Fruit fly (Drosophila melanogaster) whole organism, prepupa: Measurements from ENCODE around the gene CG14439.

ENCODE experiments used
- Blimp-1 ChIP-seq: fragments of 200-800 bp; sonication (Bioruptor generic); optimal IDR thresholded peaks from 3 replicates; lab custom pipeline; 2017; ENCODE audit warnings: missing biosample characterization, missing genetic modification characterization, mild to moderate bottlenecking, moderate library complexity, missing genetic modification reagents
- CG10631 ChIP-seq: fragments of 200-800 bp; sonication (Bioruptor generic); optimal IDR thresholded peaks from 2 replicates; lab custom pipeline; 2016; ENCODE audit warnings: missing biosample characterization, missing genetic modification characterization
- CG10669 ChIP-seq: fragments of 200-800 bp; sonication (Bioruptor generic); optimal IDR thresholded peaks from 3 replicates; lab custom pipeline; 2018; ENCODE audit warnings: missing biosample characterization, mild to moderate bottlenecking, missing genetic modification characterization, moderate library complexity
- CG11294 ChIP-seq: fragments of 200-800 bp; sonication (Bioruptor generic); IDR thresholded peaks from 2 replicates; pipeline ENCODE4 v1.3.6; 2022; ENCODE audit warnings: missing biosample characterization, missing genetic modification characterization
- CG11762 ChIP-seq: fragments of 200-800 bp; sonication (Bioruptor generic); optimal IDR thresholded peaks from 3 replicates; lab custom pipeline; 2016; ENCODE audit warnings: missing biosample characterization, missing genetic modification characterization; ENCODE audit not compliant: insufficient read depth
- CG11902 ChIP-seq: fragments of 200-800 bp; sonication (Bioruptor generic); optimal IDR thresholded peaks from 3 replicates; lab custom pipeline; 2016; ENCODE audit warnings: missing biosample characterization, missing genetic modification characterization
- CG15336 ChIP-seq: fragments of 200-800 bp; sonication (Bioruptor generic); IDR thresholded peaks from 2 replicates; pipeline ENCODE4 v1.3.6; 2022; ENCODE audit warnings: missing biosample characterization, missing genetic modification characterization
- CG1621 ChIP-seq: fragments of 200-800 bp; sonication (Bioruptor generic); optimal IDR thresholded peaks from 3 replicates; lab custom pipeline; 2018; ENCODE audit warnings: missing biosample characterization, mild to moderate bottlenecking, missing genetic modification characterization
- CG16779 ChIP-seq: fragments of 200-800 bp; sonication (Bioruptor generic); optimal IDR thresholded peaks from 3 replicates; lab custom pipeline; 2017; ENCODE audit warnings: missing biosample characterization, mild to moderate bottlenecking, missing genetic modification characterization
- CG3032 ChIP-seq: fragments of 200-800 bp; optimal IDR thresholded peaks from 2 replicates; lab custom pipeline; 2019; ENCODE audit warnings: missing biosample characterization, mild to moderate bottlenecking, missing genetic modification characterization, moderate library complexity
- CG31627 ChIP-seq: fragments of 200-800 bp; sonication (Bioruptor generic); optimal IDR thresholded peaks from 3 replicates; lab custom pipeline; 2016; ENCODE audit warnings: missing biosample characterization, missing genetic modification characterization
- CG32006 ChIP-seq: fragments of 200-800 bp; sonication (Bioruptor generic); optimal IDR thresholded peaks from 3 replicates; lab custom pipeline; 2017; ENCODE audit warnings: missing biosample characterization, mild to moderate bottlenecking, missing genetic modification characterization
- CG34406 ChIP-seq: fragments of 200-800 bp; sonication (Bioruptor generic); optimal IDR thresholded peaks from 3 replicates; lab custom pipeline; 2016; ENCODE audit warnings: missing biosample characterization, missing genetic modification characterization
- CG3919 ChIP-seq: fragments of 200-800 bp; sonication (Bioruptor generic); optimal IDR thresholded peaks from 3 replicates; lab custom pipeline; 2016; ENCODE audit warnings: missing biosample characterization, missing genetic modification characterization
- CG4318 ChIP-seq: fragments of 200-800 bp; sonication (Bioruptor generic); optimal IDR thresholded peaks from 3 replicates; lab custom pipeline; 2017; ENCODE audit warnings: missing biosample characterization, mild to moderate bottlenecking, missing genetic modification characterization
- CG6163 ChIP-seq: fragments of 200-800 bp; sonication (Bioruptor generic); IDR thresholded peaks from 3 replicates; pipeline ENCODE4 v1.3.6; 2022; ENCODE audit warnings: missing biosample characterization, missing genetic modification characterization
- CG6276 ChIP-seq: fragments of 200-800 bp; sonication (Bioruptor generic); optimal IDR thresholded peaks from 2 replicates; lab custom pipeline; 2017; ENCODE audit warnings: missing biosample characterization, mild to moderate bottlenecking, missing genetic modification characterization
- CG6792 ChIP-seq: fragments of 200-800 bp; sonication (Bioruptor generic); optimal IDR thresholded peaks from 3 replicates; lab custom pipeline; 2016; ENCODE audit warnings: missing biosample characterization, missing genetic modification characterization
- CG7368 ChIP-seq: fragments of 200-800 bp; sonication (Bioruptor generic); optimal IDR thresholded peaks from 3 replicates; lab custom pipeline; 2016; ENCODE audit warnings: missing biosample characterization, missing genetic modification characterization
- CG8319 ChIP-seq: fragments of 200-800 bp; sonication (Bioruptor generic); optimal IDR thresholded peaks from 3 replicates; lab custom pipeline; 2016; ENCODE audit warnings: missing biosample characterization, missing genetic modification characterization
- CG8632 ChIP-seq: fragments of 200-800 bp; sonication (Bioruptor generic); optimal IDR thresholded peaks from 3 replicates; lab custom pipeline; 2016; ENCODE audit warnings: missing biosample characterization, missing genetic modification characterization
- CG9139 ChIP-seq: fragments of 200-800 bp; sonication (Bioruptor generic); optimal IDR thresholded peaks from 3 replicates; lab custom pipeline; 2017; ENCODE audit warnings: missing biosample characterization, mild to moderate bottlenecking, missing genetic modification characterization
- Eip78C ChIP-seq: fragments of 200-800 bp; sonication (Bioruptor generic); peaks from one replicate; lab custom pipeline; 2016; ENCODE audit warnings: missing biosample characterization, missing genetic modification characterization
- Ets21C ChIP-seq: fragments of 200-800 bp; sonication (Bioruptor generic); optimal IDR thresholded peaks from 3 replicates; lab custom pipeline; 2016; ENCODE audit warnings: missing biosample characterization, missing genetic modification characterization
- Ets96B ChIP-seq: fragments of 200-800 bp; optimal IDR thresholded peaks from 2 replicates; lab custom pipeline; 2019; ENCODE audit warnings: missing biosample characterization, mild to moderate bottlenecking, missing genetic modification characterization, moderate library complexity
- Gug ChIP-seq: fragments of 200-800 bp; sonication (Bioruptor generic); IDR thresholded peaks from 2 replicates; pipeline ENCODE4 v1.3.6; 2022; ENCODE audit warnings: missing biosample characterization, missing genetic modification characterization
- Hr38 ChIP-seq: sonication (Bioruptor generic); optimal IDR thresholded peaks from 2 replicates; lab custom pipeline; 2016; ENCODE audit warnings: missing biosample characterization, missing genetic modification characterization
- Hr39 ChIP-seq: fragments of 200-800 bp; sonication (Bioruptor generic); optimal IDR thresholded peaks from 2 replicates; lab custom pipeline; 2016; ENCODE audit warnings: missing biosample characterization, missing genetic modification characterization
- Lpt ChIP-seq: fragments of 200-800 bp; sonication (Bioruptor generic); optimal IDR thresholded peaks from 3 replicates; lab custom pipeline; 2016; ENCODE audit warnings: missing biosample characterization, missing genetic modification characterization
- Met ChIP-seq: fragments of 200-800 bp; sonication (Bioruptor generic); optimal IDR thresholded peaks from 3 replicates; lab custom pipeline; 2016; ENCODE audit warnings: missing biosample characterization, missing genetic modification characterization
- OdsH ChIP-seq: fragments of 200-800 bp; sonication (Bioruptor generic); optimal IDR thresholded peaks from 3 replicates; lab custom pipeline; 2016; ENCODE audit warnings: missing biosample characterization, missing genetic modification characterization
- Smox ChIP-seq: fragments of 200-800 bp; sonication (Bioruptor generic); optimal IDR thresholded peaks from 3 replicates; lab custom pipeline; 2016; ENCODE audit warnings: missing biosample characterization, missing genetic modification characterization
- Sox102F ChIP-seq: fragments of 200-800 bp; sonication (Bioruptor generic); optimal IDR thresholded peaks from 2 replicates; lab custom pipeline; 2016; ENCODE audit warnings: missing biosample characterization, mild to moderate bottlenecking, missing genetic modification characterization
- Sox14 ChIP-seq: fragments of 200-800 bp; sonication (Bioruptor generic); optimal IDR thresholded peaks from 3 replicates; lab custom pipeline; 2016; ENCODE audit warnings: missing biosample characterization, missing genetic modification characterization
- Sox15 ChIP-seq: fragments of 200-800 bp; sonication (Bioruptor generic); optimal IDR thresholded peaks from 3 replicates; lab custom pipeline; 2016; ENCODE audit warnings: missing biosample characterization, missing genetic modification characterization
- acj6 ChIP-seq: fragments of 200-800 bp; sonication (Bioruptor generic); optimal IDR thresholded peaks from 3 replicates; lab custom pipeline; 2016; ENCODE audit warnings: missing biosample characterization, missing genetic modification characterization
- cyc ChIP-seq: fragments of 200-800 bp; sonication (Bioruptor generic); optimal IDR thresholded peaks from 3 replicates; lab custom pipeline; 2016; ENCODE audit warnings: missing biosample characterization, missing genetic modification characterization
- dac ChIP-seq: fragments of 200-800 bp; sonication (Bioruptor generic); optimal IDR thresholded peaks from 2 replicates; lab custom pipeline; 2017; ENCODE audit warnings: missing biosample characterization, mild to moderate bottlenecking, missing genetic modification characterization
- dsx ChIP-seq: fragments of 200-800 bp; optimal IDR thresholded peaks from 3 replicates; lab custom pipeline; 2019; ENCODE audit warnings: missing biosample characterization, mild to moderate bottlenecking, missing genetic modification characterization, moderate library complexity; ENCODE audit not compliant: poor library complexity, severe bottlenecking
- eg ChIP-seq: fragments of 200-800 bp; sonication (Bioruptor generic); IDR thresholded peaks from 3 replicates; pipeline ENCODE4 v1.3.6; 2022; ENCODE audit warnings: missing biosample characterization, missing genetic modification characterization
- esn ChIP-seq: fragments of 200-800 bp; sonication (Bioruptor generic); optimal IDR thresholded peaks from 2 replicates; lab custom pipeline; 2016; ENCODE audit warnings: missing biosample characterization, mild to moderate bottlenecking, missing genetic modification characterization, moderate library complexity
- fd59A ChIP-seq: fragments of 200-800 bp; sonication (Bioruptor generic); optimal IDR thresholded peaks from 2 replicates; lab custom pipeline; 2017; ENCODE audit warnings: missing biosample characterization, mild to moderate bottlenecking, missing genetic modification characterization, missing genetic modification reagents
- fd85E ChIP-seq: fragments of 200-800 bp; sonication (Bioruptor generic); optimal IDR thresholded peaks from 3 replicates; lab custom pipeline; 2016; ENCODE audit warnings: missing biosample characterization, missing genetic modification characterization
- fkh ChIP-seq: fragments of 200-800 bp; sonication (Bioruptor generic); optimal IDR thresholded peaks from 3 replicates; lab custom pipeline; 2017; ENCODE audit warnings: missing biosample characterization, mild to moderate bottlenecking, missing genetic modification characterization, moderate library complexity
- lz ChIP-seq: fragments of 200-800 bp; sonication (Bioruptor generic); optimal IDR thresholded peaks from 3 replicates; lab custom pipeline; 2016; ENCODE audit warnings: missing biosample characterization, missing genetic modification characterization
- net ChIP-seq: fragments of 200-800 bp; sonication (Bioruptor generic); optimal IDR thresholded peaks from 3 replicates; lab custom pipeline; 2016; ENCODE audit warnings: missing biosample characterization, missing genetic modification characterization
- salr ChIP-seq, 2 experiments: fragments of 200-800 bp; sonication (Bioruptor generic); optimal IDR thresholded peaks; 3 replicates each; lab custom pipeline; 2016 to 2018; ENCODE audit warnings: missing biosample characterization in 2 of 2, missing genetic modification characterization in 2 of 2, mild to moderate bottlenecking in 1 of 2
- spab ChIP-seq: fragments of 200-800 bp; sonication (Bioruptor generic); optimal IDR thresholded peaks from 2 replicates; lab custom pipeline; 2017; ENCODE audit warnings: missing biosample characterization, mild to moderate bottlenecking, missing genetic modification characterization, missing genetic modification reagents
- ss ChIP-seq, 2 experiments: fragments of 200-800 bp; sonication (Bioruptor generic); optimal IDR thresholded peaks; 2 replicates in 1 of 2; 3 replicates in 1 of 2; lab custom pipeline; 2017 to 2018; ENCODE audit warnings: mild to moderate bottlenecking in 2 of 2, missing biosample characterization in 2 of 2, missing genetic modification characterization in 2 of 2, moderate library complexity in 1 of 2
- svp ChIP-seq: fragments of 200-800 bp; sonication (Bioruptor generic); peaks from one replicate; lab custom pipeline; 2016; ENCODE audit warnings: missing biosample characterization, missing genetic modification characterization
- topi ChIP-seq: fragments of 200-800 bp; sonication (Bioruptor generic); optimal IDR thresholded peaks from 3 replicates; lab custom pipeline; 2016; ENCODE audit warnings: missing biosample characterization, missing genetic modification characterization
- vri ChIP-seq: fragments of 200-800 bp; sonication (Bioruptor generic); optimal IDR thresholded peaks from 3 replicates; lab custom pipeline; 2016; ENCODE audit warnings: missing biosample characterization, mild to moderate bottlenecking, missing genetic modification characterization

CG14439 gene

DNA sequence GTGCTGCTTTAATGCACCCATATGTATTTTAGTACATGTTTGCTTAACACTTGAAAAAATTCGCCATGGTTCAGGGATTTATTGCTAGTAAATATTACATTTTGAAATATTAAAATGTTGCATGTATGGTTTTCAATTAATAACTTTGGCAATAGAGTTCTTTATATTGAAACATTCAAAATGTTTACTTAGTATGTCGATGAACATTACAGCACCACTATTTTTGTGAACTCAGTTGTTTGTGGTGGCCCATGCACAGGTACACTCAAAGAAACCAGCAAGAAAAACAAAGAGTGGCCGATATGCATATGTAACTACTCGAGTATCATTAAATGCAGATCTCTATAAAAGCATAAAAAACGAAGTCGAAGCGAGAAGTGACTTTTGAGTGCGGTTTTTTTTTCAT is 45.3 kb upstream of the CG14439 start:
- TF ChIP-seq Ets21C (no peak), ss (GFP tag; optimal IDR thresholded peaks at IDR 0.05; lab: Kevin White, UChicago) (peak; percentile 65 to 83), CG10669 (peak; percentile 77), spab (GFP tag; lab: Kevin White, UChicago) (peak; percentile 62), Eip78C (GFP tag; lab: Kevin White, UChicago) (peak; percentile 94), Hr39 (GFP tag; lab: Kevin White, UChicago) (peak; percentile 15), Ets96B (tag; lab: Kevin White, UChicago) (peak; percentile 64), svp (peak; percentile 52), vri (GFP tag; lab: Kevin White, UChicago) (no peak), Lpt (GFP tag; lab: Kevin White, UChicago) (peak; percentile 72), Sox14 (GFP tag; lab: Kevin White, UChicago) (peak; percentile 49), CG11762 (GFP tag; lab: Kevin White, UChicago) (peak; percentile 44), CG1621 (tag; lab: Kevin White, UChicago) (peak; percentile 67), CG7368 (GFP tag; lab: Kevin White, UChicago) (peak; percentile 46), acj6 (GFP tag; lab: Kevin White, UChicago) (peak; percentile 65), CG15336 (GFP tag; lab: Robert Waterston, UW) (peak; percentile 91), fkh (GFP tag; lab: Kevin White, UChicago) (peak; percentile 58), CG6163 (GFP tag; lab: Robert Waterston, UW) (peak; percentile 85), esn (GFP tag; lab: Kevin White, UChicago) (no peak), CG34406 (GFP tag; lab: Kevin White, UChicago) (peak; percentile 25), cyc (no peak), CG4318 (GFP tag; lab: Kevin White, UChicago) (peak; percentile 75), CG8319 (GFP tag; lab: Kevin White, UChicago) (no peak), CG9139 (peak; percentile 58), eg (peak; percentile 87), Hr38 (no peak), topi (GFP tag; lab: Kevin White, UChicago) (peak; percentile 15), OdsH (GFP tag; lab: Kevin White, UChicago) (peak; percentile 75), lz (GFP tag; lab: Kevin White, UChicago) (peak; percentile 26), net (GFP tag; lab: Kevin White, UChicago) (peak; percentile 69), CG11294 (GFP tag; lab: Robert Waterston, UW) (peak; percentile 46; the same call in 1 of the 2 replicates), CG3032 (peak; percentile 75), Smox (GFP tag; lab: Kevin White, UChicago) (no peak), Gug (GFP tag; lab: Robert Waterston, UW) (peak; percentile 83), CG6276 (GFP tag; lab: Kevin White, UChicago) (peak; percentile 80), salr (GFP tag; optimal IDR thresholded peaks at IDR 0.05; lab: Kevin White, UChicago) (peak; percentile 50 to 75), CG32006 (GFP tag; lab: Kevin White, UChicago) (peak; percentile 91), fd85E (GFP tag; lab: Kevin White, UChicago) (no peak), CG6792 (GFP tag; lab: Kevin White, UChicago) (peak; percentile 28), CG3919 (GFP tag; lab: Kevin White, UChicago) (peak; percentile 59), Sox102F (no peak), dac (peak; percentile 66), Blimp-1 (GFP tag; lab: Kevin White, UChicago) (no peak), CG8632 (GFP tag; lab: Kevin White, UChicago) (peak; percentile 51), CG31627 (GFP tag; lab: Kevin White, UChicago) (peak; percentile 2), CG16779 (tag; lab: Kevin White, UChicago) (peak; percentile 58), CG10631 (GFP tag; lab: Kevin White, UChicago) (peak; percentile 67), Met (GFP tag; lab: Kevin White, UChicago) (peak; percentile 10), Sox15 (GFP tag; lab: Kevin White, UChicago) (no peak), CG11902 (no peak), fd59A (GFP tag; lab: Kevin White, UChicago) (peak; percentile 70), dsx (GFP tag; lab: Kevin White, UChicago) (peak; percentile 72)
